Worm (Caenorhabditis elegans) whole organism, mixed stage, embryonic: ENCODE results near the gene K10D2.8.

ENCODE experiments used
- elt-1 ChIP-seq: sonication (generic microtip); optimal IDR thresholded peaks from 2 replicates; lab custom pipeline; 2017; ENCODE audit warnings: missing genetic modification characterization, mild to moderate bottlenecking, missing compliant biosample characterization, antibody characterized with exemption, moderate library complexity, borderline replicate concordance; ENCODE audit not compliant: insufficient read depth
- lin-13 ChIP-seq: fragments of 150-350 bp; optimal IDR thresholded peaks from 2 replicates; lab custom pipeline; 2014; ENCODE audit warnings: missing biosample characterization, missing genetic modification characterization
- lsy-2 ChIP-seq: fragments of 150-350 bp; optimal IDR thresholded peaks from 2 replicates; lab custom pipeline; 2014; ENCODE audit warnings: missing biosample characterization, missing genetic modification characterization
- mab-5 ChIP-seq: fragments of 150-350 bp; optimal IDR thresholded peaks from 2 replicates; lab custom pipeline; 2014; ENCODE audit warnings: missing biosample characterization, missing genetic modification characterization
- nhr-12 ChIP-seq: fragments of 150-350 bp; optimal IDR thresholded peaks from 2 replicates; lab custom pipeline; 2014; ENCODE audit warnings: missing biosample characterization, missing genetic modification characterization
- nhr-2 ChIP-seq: fragments of 150-350 bp; optimal IDR thresholded peaks from 2 replicates; lab custom pipeline; 2014; ENCODE audit warnings: missing biosample characterization, missing genetic modification characterization
- snpc-4 ChIP-seq: fragments of 150-350 bp; optimal IDR thresholded peaks from 2 replicates; lab custom pipeline; 2014; ENCODE audit warnings: missing biosample characterization, missing genetic modification characterization

DNA sequence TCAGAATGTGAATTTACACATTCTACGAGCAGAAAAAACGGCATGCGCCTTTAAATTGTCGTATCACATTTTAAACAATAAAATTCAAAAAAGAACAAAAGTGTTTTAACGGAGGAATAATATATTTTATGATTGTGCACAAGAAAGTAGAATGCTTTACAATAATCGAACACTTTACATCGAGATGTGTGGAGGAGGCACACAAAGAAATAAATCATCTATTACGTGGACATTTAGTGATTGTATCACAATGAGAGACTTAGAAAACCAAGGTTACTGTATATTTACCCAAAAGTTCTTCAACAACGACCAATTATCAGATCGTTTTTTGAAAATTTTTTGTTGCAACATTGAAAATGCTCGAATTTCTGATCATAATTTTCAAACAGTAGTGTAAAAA, 21.7 kb downstream of the K10D2.8 start:
- peak; percentile 53 for TF ChIP-seq mab-5 (tag; lab: Kevin White, UChicago)
- no peak for TF ChIP-seq lsy-2 (tag; lab: Kevin White, UChicago)
- no peak for TF ChIP-seq nhr-12
- TF ChIP-seq snpc-4 (tag; lab: Kevin White, UChicago): no peak
- TF ChIP-seq nhr-2 (tag; lab: Kevin White, UChicago): no peak
- no peak for TF ChIP-seq elt-1 (tag; lab: Kevin White, UChicago)
- no peak for TF ChIP-seq lin-13
